Worm (Caenorhabditis elegans) whole organism, late embryonic: ENCODE measurements around the gene tmem-131.
A peak's percentile ranks its signal among the peaks of the same experiment; 100 is the strongest.

ENCODE experiments used
- ama-1 ChIP-seq: fragments of 150-350 bp; optimal IDR thresholded peaks from 2 replicates; lab custom pipeline; 2014
- ceh-22 ChIP-seq: sonication (generic microtip); optimal IDR thresholded peaks from 2 replicates; lab custom pipeline; 2017; ENCODE audit warnings: missing biosample characterization, missing genetic modification characterization
- ceh-34 ChIP-seq: sonication (generic microtip); optimal IDR thresholded peaks from 2 replicates; lab custom pipeline; 2016; ENCODE audit warnings: mild to moderate bottlenecking, missing genetic modification characterization, missing compliant biosample characterization
- fkh-6 ChIP-seq: sonication (generic microtip); optimal IDR thresholded peaks from 2 replicates; lab custom pipeline; 2016; ENCODE audit warnings: missing genetic modification characterization, missing compliant biosample characterization
- hlh-30 ChIP-seq: sonication (generic microtip); optimal IDR thresholded peaks from 2 replicates; lab custom pipeline; 2017; ENCODE audit warnings: antibody characterized with exemption, missing genetic modification characterization, missing compliant biosample characterization; ENCODE audit not compliant: insufficient read depth
- nhr-232 ChIP-seq: sonication (generic microtip); optimal IDR thresholded peaks from 2 replicates; lab custom pipeline; 2016; ENCODE audit warnings: missing genetic modification characterization, missing compliant biosample characterization
- pha-2 ChIP-seq: sonication (generic microtip); optimal IDR thresholded peaks from 2 replicates; lab custom pipeline; 2017; ENCODE audit warnings: mild to moderate bottlenecking, missing genetic modification characterization, missing compliant biosample characterization
- pha-4 ChIP-seq: fragments of 150-350 bp; optimal IDR thresholded peaks from 2 replicates; lab custom pipeline; 2018; ENCODE audit warnings: missing biosample characterization, missing genetic modification reagents, missing genetic modification characterization
- syd-9 ChIP-seq: sonication (generic microtip); optimal IDR thresholded peaks from 2 replicates; lab custom pipeline; 2016; ENCODE audit warnings: mild to moderate bottlenecking, missing genetic modification characterization, moderate library complexity, missing compliant biosample characterization

- TF ChIP-seq ceh-22 (no peak), hlh-30 (tag; lab: Kevin White, UChicago) (peak; percentile 77), ama-1 (lab: Kevin White, UChicago) (no peak), pha-4 (tag; lab: Kevin White, UChicago) (no peak), pha-2 (tag; lab: Kevin White, UChicago) (peak; percentile 10), syd-9 (peak; percentile 42), ceh-34 (tag; lab: Kevin White, UChicago) (peak; percentile 84), nhr-232 (tag; lab: Kevin White, UChicago) (peak; percentile 9), fkh-6 (no peak)
These were observed 50.6 kb downstream of the tmem-131 start for ce11 chrIII:4947352-4947751.
